Fruit fly (Drosophila melanogaster) whole organism, wandering third instar larva: ENCODE data around the gene CG43090.
A peak's percentile ranks its signal among the peaks of the same experiment; 100 is the strongest.

ENCODE experiments used
- CG32264 ChIP-seq: fragments of 200-800 bp; sonication (Bioruptor generic); optimal IDR thresholded peaks from 2 replicates; lab custom pipeline; 2016; ENCODE audit warnings: missing biosample characterization, missing genetic modification characterization
- CG9705 ChIP-seq: fragments of 200-800 bp; sonication (Bioruptor generic); optimal IDR thresholded peaks from 2 replicates; lab custom pipeline; 2018; ENCODE audit warnings: missing biosample characterization, mild to moderate bottlenecking, missing genetic modification characterization
- CrebA ChIP-seq: fragments of 200-800 bp; sonication (Bioruptor generic); optimal IDR thresholded peaks from 2 replicates; lab custom pipeline; 2016; ENCODE audit warnings: missing biosample characterization, mild to moderate bottlenecking, missing genetic modification characterization, borderline replicate concordance
- Dif ChIP-seq: fragments of 200-275, 200-300 bp; sonication (Bioruptor generic); optimal IDR thresholded peaks from 2 replicates; lab custom pipeline; 2018; ENCODE audit warnings: missing biosample characterization, missing genetic modification characterization; ENCODE audit not compliant: partially characterized antibody
- GATAd ChIP-seq: sonication (Bioruptor generic); optimal IDR thresholded peaks from 2 replicates; lab custom pipeline; 2016; ENCODE audit warnings: missing biosample characterization, missing genetic modification characterization
- HLH106 ChIP-seq: fragments of 200-800 bp; optimal IDR thresholded peaks from 3 replicates; lab custom pipeline; 2019; ENCODE audit warnings: missing biosample characterization, mild to moderate bottlenecking, missing genetic modification characterization, moderate library complexity
- Hnf4 ChIP-seq: fragments of 200-800 bp; sonication (Bioruptor generic); optimal IDR thresholded peaks from 2 replicates; lab custom pipeline; 2016; ENCODE audit warnings: missing biosample characterization, mild to moderate bottlenecking, missing genetic modification characterization
- Hr78 ChIP-seq: fragments of >200 bp; optimal IDR thresholded peaks from 2 replicates; lab custom pipeline; 2017; ENCODE audit warnings: missing biosample characterization, missing genetic modification characterization
- Hr83 ChIP-seq: fragments of 200-300 bp; sonication (Bioruptor generic); optimal IDR thresholded peaks from 2 replicates; lab custom pipeline; 2016; ENCODE audit warnings: missing biosample characterization, mild to moderate bottlenecking, missing genetic modification characterization, moderate library complexity; ENCODE audit not compliant: poor library complexity, severe bottlenecking
- Jra ChIP-seq: sonication (Bioruptor generic); optimal IDR thresholded peaks from 2 replicates; lab custom pipeline; 2016; ENCODE audit warnings: missing biosample characterization, missing genetic modification characterization
- Myc ChIP-seq: fragments of >200 bp; optimal IDR thresholded peaks from 2 replicates; lab custom pipeline; 2017
- N ChIP-seq: fragments of >200 bp; optimal IDR thresholded peaks from 2 replicates; lab custom pipeline; 2018; ENCODE audit warnings: missing biosample characterization, missing external identifiers, missing genetic modification characterization
- OdsH ChIP-seq: fragments of 200-800 bp; sonication (Bioruptor generic); optimal IDR thresholded peaks from 2 replicates; lab custom pipeline; 2016; ENCODE audit warnings: missing biosample characterization, mild to moderate bottlenecking, missing genetic modification characterization
- Rel ChIP-seq, 2 experiments: fragments of 200-800 bp; sonication (Bioruptor generic) in 1 of 2; optimal IDR thresholded peaks; 2 replicates in 1 of 2; 3 replicates in 1 of 2; lab custom pipeline; 2016 to 2019; ENCODE audit warnings: mild to moderate bottlenecking in 2 of 2, missing biosample characterization in 2 of 2, missing genetic modification characterization in 2 of 2, moderate library complexity in 1 of 2
- Sp1 ChIP-seq: fragments of 200-800 bp; sonication (Bioruptor generic); optimal IDR thresholded peaks from 3 replicates; lab custom pipeline; 2019; ENCODE audit warnings: missing biosample characterization, mild to moderate bottlenecking, missing genetic modification characterization, moderate library complexity
- Vsx2 ChIP-seq: fragments of 200-300, 225-300 bp; sonication (Bioruptor generic); optimal IDR thresholded peaks from 2 replicates; lab custom pipeline; 2018; ENCODE audit warnings: missing biosample characterization, missing genetic modification characterization; ENCODE audit not compliant: partially characterized antibody
- br ChIP-seq: fragments of 200-800 bp; sonication (Bioruptor generic); optimal IDR thresholded peaks from 2 replicates; lab custom pipeline; 2016; ENCODE audit warnings: missing biosample characterization, missing genetic modification characterization
- brk ChIP-seq: fragments of 200-800 bp; sonication (Bioruptor generic); optimal IDR thresholded peaks from 2 replicates; lab custom pipeline; 2016; ENCODE audit warnings: missing biosample characterization, mild to moderate bottlenecking, missing genetic modification characterization
- dmrt93B ChIP-seq: fragments of 200-800 bp; sonication (Bioruptor generic); optimal IDR thresholded peaks from 2 replicates; lab custom pipeline; 2018; ENCODE audit warnings: missing biosample characterization, mild to moderate bottlenecking, missing genetic modification characterization
- dsf ChIP-seq: sonication (Bioruptor generic); optimal IDR thresholded peaks from 2 replicates; lab custom pipeline; 2016; ENCODE audit warnings: missing biosample characterization, missing genetic modification characterization, borderline replicate concordance
- ey ChIP-seq: fragments of 200-800 bp; sonication (Bioruptor generic); optimal IDR thresholded peaks from 2 replicates; lab custom pipeline; 2016; ENCODE audit warnings: missing biosample characterization, missing genetic modification characterization
- foxo ChIP-seq, 2 experiments: fragments of 200-800 bp; sonication (Bioruptor generic); optimal IDR thresholded peaks; 2 replicates in 1 of 2; 3 replicates in 1 of 2; lab custom pipeline; 2016 to 2017; ENCODE audit warnings: missing biosample characterization in 2 of 2, missing genetic modification characterization in 2 of 2
- fru ChIP-seq: fragments of 200-800 bp; sonication (Bioruptor generic); optimal IDR thresholded peaks from 3 replicates; lab custom pipeline; 2016; ENCODE audit warnings: missing biosample characterization, mild to moderate bottlenecking, missing genetic modification characterization
- h ChIP-seq: fragments of 200-800 bp; sonication (Bioruptor generic); optimal IDR thresholded peaks from 3 replicates; lab custom pipeline; 2016; ENCODE audit warnings: missing biosample characterization, mild to moderate bottlenecking, missing genetic modification characterization
- lola ChIP-seq: fragments of >200 bp; optimal IDR thresholded peaks from 2 replicates; lab custom pipeline; 2017; ENCODE audit warnings: missing biosample characterization, missing genetic modification characterization
- pan ChIP-seq: fragments of >200 bp; optimal IDR thresholded peaks from 2 replicates; lab custom pipeline; 2017
- psq ChIP-seq: fragments of 200-800 bp; sonication (Bioruptor generic); optimal IDR thresholded peaks from 3 replicates; lab custom pipeline; 2017; ENCODE audit warnings: missing biosample characterization, mild to moderate bottlenecking, missing genetic modification characterization, moderate library complexity
- rgr ChIP-seq: fragments of 200-800 bp; sonication (Bioruptor generic); optimal IDR thresholded peaks from 3 replicates; lab custom pipeline; 2016; ENCODE audit warnings: missing biosample characterization, mild to moderate bottlenecking, missing genetic modification characterization
- sv ChIP-seq: fragments of 200-800 bp; sonication (Bioruptor generic); optimal IDR thresholded peaks from 3 replicates; lab custom pipeline; 2016; ENCODE audit warnings: missing biosample characterization, missing genetic modification characterization
- tai ChIP-seq: sonication (Bioruptor generic); optimal IDR thresholded peaks from 2 replicates; lab custom pipeline; 2016; ENCODE audit warnings: missing biosample characterization, missing genetic modification characterization
- usp ChIP-seq: fragments of >200 bp; optimal IDR thresholded peaks from 2 replicates; lab custom pipeline; 2017; ENCODE audit warnings: missing biosample characterization, missing genetic modification characterization
- woc ChIP-seq: sonication (Bioruptor generic); optimal IDR thresholded peaks from 2 replicates; lab custom pipeline; 2016; ENCODE audit warnings: missing biosample characterization, mild to moderate bottlenecking, missing genetic modification characterization

Gene CG43090

dm6 chrX:6202509-6202979, 2.9 kb upstream of the CG43090 start, which contains the start of gene vanin-like:
Gene vanin-like (minus strand): TSS chrX:6202559.
- no peak for TF ChIP-seq OdsH (GFP tag; lab: Kevin White, UChicago)
- no peak for TF ChIP-seq Jra (GFP tag; lab: Kevin White, UChicago)
- TF ChIP-seq Sp1 (GFP tag; lab: Kevin White, UChicago): no peak
- peak; percentile 25 for TF ChIP-seq Myc (lab: Kevin White, UChicago)

dm6 chrX:6201459-6201858, 1.8 kb upstream of the CG43090 start:
- no peak for TF ChIP-seq pan (lab: Kevin White, UChicago)
- TF ChIP-seq Rel (GFP tag; optimal IDR thresholded peaks at IDR 0.05; lab: Kevin White, UChicago): no peak
- TF ChIP-seq Rel (tag; optimal IDR thresholded peaks at IDR 0.05; lab: Kevin White, UChicago): no peak
- no peak for TF ChIP-seq brk (GFP tag; lab: Kevin White, UChicago)

- TF ChIP-seq CrebA (GFP tag; lab: Kevin White, UChicago): no peak
- no peak for TF ChIP-seq dsf (GFP tag; lab: Kevin White, UChicago)
- TF ChIP-seq usp (GFP tag; lab: Kevin White, UChicago): no peak
- no peak for TF ChIP-seq Rel (GFP tag; optimal IDR thresholded peaks at IDR 0.05; lab: Kevin White, UChicago)
- TF ChIP-seq Rel (tag; optimal IDR thresholded peaks at IDR 0.05; lab: Kevin White, UChicago): no peak
- TF ChIP-seq Hr78 (GFP tag; lab: Kevin White, UChicago): no peak
- TF ChIP-seq tai: no peak
- no peak for TF ChIP-seq OdsH (GFP tag; lab: Kevin White, UChicago)
- no peak for TF ChIP-seq dmrt93B (GFP tag; lab: Kevin White, UChicago)
- no peak for TF ChIP-seq CG32264
- no peak for TF ChIP-seq GATAd (GFP tag; lab: Kevin White, UChicago)
- no peak for TF ChIP-seq woc (GFP tag; lab: Kevin White, UChicago)
- TF ChIP-seq sv (GFP tag; lab: Kevin White, UChicago): no peak
- TF ChIP-seq Jra (GFP tag; lab: Kevin White, UChicago): no peak
- TF ChIP-seq Hr83: no peak
- TF ChIP-seq Sp1 (GFP tag; lab: Kevin White, UChicago): no peak
- no peak for TF ChIP-seq N (GFP tag; lab: Kevin White, UChicago)
These were observed 1.1 kb downstream of the CG43090 start, which contains the start of gene CG32751 for dm6 chrX:6198554-6198953. Gene CG32751 (minus strand): TSS chrX:6198654.

dm6 chrX:6196339-6196738, 3.4 kb downstream of the CG43090 start, which contains the start of gene CG32750:
Gene CG32750 (minus strand): TSS chrX:6196439.
- TF ChIP-seq fru (no peak), ey (GFP tag; lab: Kevin White, UChicago) (no peak), rgr (GFP tag; lab: Kevin White, UChicago) (no peak), sv (GFP tag; lab: Kevin White, UChicago) (no peak), br (GFP tag; lab: Kevin White, UChicago) (no peak), brk (GFP tag; lab: Kevin White, UChicago) (no peak), lola (GFP tag; lab: Kevin White, UChicago) (no peak), foxo (GFP tag; optimal IDR thresholded peaks at IDR 0.05; lab: Kevin White, UChicago) (no peak), CrebA (GFP tag; lab: Kevin White, UChicago) (no peak), CG9705 (GFP tag; lab: Kevin White, UChicago) (no peak), Hr83 (no peak), Rel (GFP tag; optimal IDR thresholded peaks at IDR 0.05; lab: Kevin White, UChicago) (no peak), Rel (tag; optimal IDR thresholded peaks at IDR 0.05; lab: Kevin White, UChicago) (no peak), dmrt93B (GFP tag; lab: Kevin White, UChicago) (no peak), Myc (lab: Kevin White, UChicago) (no peak), Dif (no peak)

- TF ChIP-seq lola (GFP tag; lab: Kevin White, UChicago): no peak
- no peak for TF ChIP-seq Jra (GFP tag; lab: Kevin White, UChicago)
- no peak for TF ChIP-seq br (GFP tag; lab: Kevin White, UChicago)
- peak; percentile 49 for TF ChIP-seq Sp1 (GFP tag; lab: Kevin White, UChicago)
- TF ChIP-seq fru: peak; percentile 47
- TF ChIP-seq foxo (GFP tag; optimal IDR thresholded peaks at IDR 0.05; lab: Kevin White, UChicago): peak in 1 of 2 experiments; percentile 64
- peak; percentile 65 for TF ChIP-seq HLH106 (tag; lab: Kevin White, UChicago)
- peak; percentile 14 for TF ChIP-seq dmrt93B (GFP tag; lab: Kevin White, UChicago)
- TF ChIP-seq h (GFP tag; lab: Kevin White, UChicago): peak; percentile 59
- no peak for TF ChIP-seq woc (GFP tag; lab: Kevin White, UChicago)
- peak; percentile 40 for TF ChIP-seq sv (GFP tag; lab: Kevin White, UChicago)
- TF ChIP-seq rgr (GFP tag; lab: Kevin White, UChicago): peak; percentile 49
- peak; percentile 38 for TF ChIP-seq OdsH (GFP tag; lab: Kevin White, UChicago)
- peak; percentile 34 for TF ChIP-seq psq (GFP tag; lab: Kevin White, UChicago)
- TF ChIP-seq Vsx2 (GFP tag; lab: Kevin White, UChicago): no peak
- no peak for TF ChIP-seq pan (lab: Kevin White, UChicago)
- peak; percentile 25 for TF ChIP-seq ey (GFP tag; lab: Kevin White, UChicago)
- TF ChIP-seq Hnf4: no peak
These were observed 6.4 kb downstream of the CG43090 start for dm6 chrX:6193183-6193810.
